Worm (Caenorhabditis elegans) whole organism, L2 larva: ENCODE measurements around the gene tes-1.

Experiments used
- C34F6.9 ChIP-seq: fragments of 150-350 bp; optimal IDR thresholded peaks from 2 replicates; lab custom pipeline; 2014; ENCODE audit warnings: missing biosample characterization, missing genetic modification characterization
- F13H6.1 ChIP-seq: sonication (generic microtip); optimal IDR thresholded peaks from 2 replicates; lab custom pipeline; 2016; ENCODE audit warnings: missing genetic modification characterization, missing compliant biosample characterization
- Y55F3AM.14 ChIP-seq: fragments of 200-800 bp; sonication (Bioruptor generic); optimal IDR thresholded peaks from 2 replicates; lab custom pipeline; 2018; ENCODE audit warnings: mild to moderate bottlenecking, missing genetic modification characterization, missing compliant biosample characterization
- ZK546.5 ChIP-seq: sonication (generic microtip); optimal IDR thresholded peaks from 2 replicates; lab custom pipeline; 2017; ENCODE audit warnings: missing biosample characterization, missing genetic modification characterization
- alr-1 ChIP-seq: fragments of 150-350 bp; optimal IDR thresholded peaks from 2 replicates; lab custom pipeline; 2014; ENCODE audit warnings: missing biosample characterization, missing genetic modification characterization
- aly-2 ChIP-seq: fragments of 150-350 bp; optimal IDR thresholded peaks from 2 replicates; lab custom pipeline; 2014; ENCODE audit warnings: missing biosample characterization, missing genetic modification characterization
- ama-1 ChIP-seq: fragments of 150-350 bp; optimal IDR thresholded peaks from 2 replicates; lab custom pipeline; 2018; ENCODE audit warnings: inconsistent platforms
- blmp-1 ChIP-seq: sonication (generic microtip); optimal IDR thresholded peaks from 2 replicates; lab custom pipeline; 2017; ENCODE audit warnings: missing genetic modification characterization, mild to moderate bottlenecking, missing compliant biosample characterization, antibody characterized with exemption, moderate library complexity; ENCODE audit not compliant: insufficient read depth
- ceh-16 ChIP-seq: fragments of 150-350 bp; optimal IDR thresholded peaks from 2 replicates; lab custom pipeline; 2014; ENCODE audit warnings: missing biosample characterization, missing genetic modification characterization
- crh-2 ChIP-seq: sonication (generic microtip); optimal IDR thresholded peaks from 2 replicates; lab custom pipeline; 2017; ENCODE audit warnings: missing biosample characterization, missing genetic modification characterization
- dmd-4 ChIP-seq: sonication (generic microtip); optimal IDR thresholded peaks from 2 replicates; lab custom pipeline; 2017; ENCODE audit warnings: missing biosample characterization, missing genetic modification characterization
- egl-27 ChIP-seq: sonication (generic microtip); optimal IDR thresholded peaks from 3 replicates; lab custom pipeline; 2017; ENCODE audit warnings: missing biosample characterization, missing genetic modification reagents, missing genetic modification characterization
- fos-1 ChIP-seq: fragments of 150-350 bp; optimal IDR thresholded peaks from 2 replicates; lab custom pipeline; 2014; ENCODE audit warnings: missing biosample characterization, missing genetic modification characterization
- gmeb-1 ChIP-seq: fragments of 150-350 bp; optimal IDR thresholded peaks from 2 replicates; lab custom pipeline; 2014; ENCODE audit warnings: missing biosample characterization, missing genetic modification characterization
- lin-11 ChIP-seq: fragments of 150-350 bp; sonication (generic microtip); optimal IDR thresholded peaks from 2 replicates; lab custom pipeline; 2014; ENCODE audit warnings: missing biosample characterization, missing genetic modification characterization, inconsistent platforms, mixed read lengths
- lin-13 ChIP-seq: fragments of 150-350 bp; optimal IDR thresholded peaks from 2 replicates; lab custom pipeline; 2014; ENCODE audit warnings: missing biosample characterization, missing genetic modification reagents, missing genetic modification characterization
- lsy-2 ChIP-seq, 2 experiments: fragments of 150-350 bp in 1 of 2; sonication (generic microtip) in 1 of 2; optimal IDR thresholded peaks; 2 replicates each; lab custom pipeline; 2014 to 2017; ENCODE audit warnings: missing biosample characterization in 2 of 2, missing genetic modification characterization in 2 of 2
- mab-5 ChIP-seq: fragments of 150-350 bp; optimal IDR thresholded peaks from 2 replicates; lab custom pipeline; 2014; ENCODE audit warnings: missing biosample characterization, missing genetic modification characterization
- mdl-1 ChIP-seq, 2 experiments: fragments of 150-350 bp in 1 of 2; sonication (generic microtip) in 1 of 2; optimal IDR thresholded peaks; 2 replicates each; lab custom pipeline; 2017; ENCODE audit warnings: missing biosample characterization in 2 of 2, missing genetic modification characterization in 2 of 2
- nhr-10 ChIP-seq: sonication (generic microtip); optimal IDR thresholded peaks from 2 replicates; lab custom pipeline; 2017; ENCODE audit warnings: missing biosample characterization, missing genetic modification characterization
- nhr-11 ChIP-seq: fragments of 150-350 bp; optimal IDR thresholded peaks from 2 replicates; lab custom pipeline; 2014; ENCODE audit warnings: missing biosample characterization, missing genetic modification characterization
- nhr-12 ChIP-seq: fragments of 150-350 bp; optimal IDR thresholded peaks from 2 replicates; lab custom pipeline; 2014; ENCODE audit warnings: missing biosample characterization, missing genetic modification characterization
- nhr-129 ChIP-seq: fragments of 150-350 bp; optimal IDR thresholded peaks from 2 replicates; lab custom pipeline; 2014; ENCODE audit warnings: missing biosample characterization, missing genetic modification characterization
- nhr-21 ChIP-seq: fragments of 150-350 bp; optimal IDR thresholded peaks from 2 replicates; lab custom pipeline; 2014; ENCODE audit warnings: missing biosample characterization, missing genetic modification characterization
- nhr-237 ChIP-seq: fragments of 150-350 bp; optimal IDR thresholded peaks from 2 replicates; lab custom pipeline; 2014; ENCODE audit warnings: missing biosample characterization, missing genetic modification characterization
- nhr-25 ChIP-seq: fragments of 150-350 bp; sonication (generic microtip); optimal IDR thresholded peaks from 3 replicates; lab custom pipeline; 2014; ENCODE audit warnings: missing biosample characterization, missing genetic modification characterization
- nhr-6 ChIP-seq: fragments of 150-350 bp; optimal IDR thresholded peaks from 2 replicates; lab custom pipeline; 2014; ENCODE audit warnings: missing biosample characterization, missing genetic modification characterization
- skn-1 ChIP-seq: sonication (generic microtip); optimal IDR thresholded peaks from 2 replicates; lab custom pipeline; 2017; ENCODE audit warnings: missing biosample characterization, missing genetic modification characterization
- sma-3 ChIP-seq: sonication (generic microtip); optimal IDR thresholded peaks from 2 replicates; lab custom pipeline; 2016; ENCODE audit warnings: missing genetic modification reagents, missing genetic modification characterization, missing compliant biosample characterization
- sma-9 ChIP-seq, 2 experiments: fragments of 150-350 bp in 1 of 2; sonication (generic microtip) in 1 of 2; optimal IDR thresholded peaks; 2 replicates each; lab custom pipeline; 2014 to 2016; ENCODE audit warnings: missing genetic modification characterization in 2 of 2, mild to moderate bottlenecking in 1 of 2, missing biosample characterization in 1 of 2, missing compliant biosample characterization in 1 of 2, missing genetic modification reagents in 1 of 2, moderate library complexity in 1 of 2
- snpc-4 ChIP-seq: fragments of 150-350 bp; optimal IDR thresholded peaks from 2 replicates; lab custom pipeline; 2014; ENCODE audit warnings: missing biosample characterization, missing genetic modification characterization
- unc-55 ChIP-seq: fragments of 150-350 bp; sonication (generic microtip); optimal IDR thresholded peaks from 3 replicates; lab custom pipeline; 2014; ENCODE audit warnings: missing biosample characterization, missing genetic modification reagents, missing genetic modification characterization
- unc-62 ChIP-seq: fragments of 150-350 bp; optimal IDR thresholded peaks from 2 replicates; lab custom pipeline; 2014; ENCODE audit warnings: missing biosample characterization, missing genetic modification reagents, missing genetic modification characterization
- zag-1 ChIP-seq: fragments of 150-350 bp; optimal IDR thresholded peaks from 2 replicates; lab custom pipeline; 2014; ENCODE audit warnings: missing biosample characterization, missing genetic modification characterization
- ztf-1 ChIP-seq: fragments of 200-800 bp; sonication (Bioruptor generic); conservative IDR thresholded peaks from 2 replicates; pipeline ENCODE4 v1.3.6; 2022; ENCODE audit warnings: missing genetic modification characterization, missing compliant biosample characterization
- ztf-4 ChIP-seq: fragments of 150-350 bp; optimal IDR thresholded peaks from 2 replicates; lab custom pipeline; 2014; ENCODE audit warnings: missing biosample characterization, missing genetic modification characterization

tes-1 gene

ce11 chrIV:7486201-7486947 lies 35.1 kb upstream of the tes-1 start, which contains the start of the genes his-61 and his-62:
his-61 (minus strand) TSS chrIV:7486217.
his-62 (plus strand) TSS chrIV:7486545.
- TF ChIP-seq snpc-4 (tag; lab: Kevin White, UChicago) (no peak), sma-3 (GFP tag; lab: Kevin White, UChicago) (peak; percentile 52), blmp-1 (tag; lab: Kevin White, UChicago) (no peak), nhr-6 (no peak), F13H6.1 (tag; lab: Kevin White, UChicago) (peak; percentile 73), egl-27 (tag; lab: Kevin White, UChicago) (no peak), nhr-237 (tag; lab: Kevin White, UChicago) (no peak), unc-62 (no peak), nhr-129 (tag; lab: Kevin White, UChicago) (peak; percentile 24), aly-2 (tag; lab: Kevin White, UChicago) (no peak), nhr-21 (tag; lab: Kevin White, UChicago) (no peak), dmd-4 (tag; lab: Kevin White, UChicago) (no peak), unc-55 (GFP tag; lab: Kevin White, UChicago) (peak; percentile 49), zag-1 (tag; lab: Kevin White, UChicago) (peak; percentile 61), lin-13 (GFP tag; lab: Kevin White, UChicago) (peak; percentile 74), ama-1 (lab: Kevin White, UChicago) (no peak), ceh-16 (tag; lab: Kevin White, UChicago) (peak; percentile 51), crh-2 (tag; lab: Kevin White, UChicago) (peak; percentile 81), ztf-4 (tag; lab: Kevin White, UChicago) (no peak), fos-1 (peak; percentile 52), ztf-1 (GFP tag; lab: Robert Waterston, UW) (no peak), sma-9 (GFP tag; optimal IDR thresholded peaks at IDR 0.05; lab: Kevin White, UChicago) (peak; percentile 89), sma-9 (tag; optimal IDR thresholded peaks at IDR 0.05; lab: Kevin White, UChicago) (no peak), mdl-1 (tag; optimal IDR thresholded peaks at IDR 0.05; lab: Kevin White, UChicago) (no peak), nhr-10 (tag; lab: Kevin White, UChicago) (no peak), mab-5 (tag; lab: Kevin White, UChicago) (peak; percentile 71), lin-11 (tag; lab: Kevin White, UChicago) (no peak), Y55F3AM.14 (GFP tag; lab: Kevin White, UChicago) (no peak), C34F6.9 (tag; lab: Kevin White, UChicago) (peak; percentile 56), nhr-11 (no peak), nhr-25 (peak; percentile 80), gmeb-1 (tag; lab: Kevin White, UChicago) (no peak), nhr-12 (no peak), ZK546.5 (tag; lab: Kevin White, UChicago) (no peak), lsy-2 (tag; optimal IDR thresholded peaks at IDR 0.05; lab: Kevin White, UChicago) (peak; percentile 2 to 65)
- TF ChIP-seq, all 48 proteins: peak for 14

DNA sequence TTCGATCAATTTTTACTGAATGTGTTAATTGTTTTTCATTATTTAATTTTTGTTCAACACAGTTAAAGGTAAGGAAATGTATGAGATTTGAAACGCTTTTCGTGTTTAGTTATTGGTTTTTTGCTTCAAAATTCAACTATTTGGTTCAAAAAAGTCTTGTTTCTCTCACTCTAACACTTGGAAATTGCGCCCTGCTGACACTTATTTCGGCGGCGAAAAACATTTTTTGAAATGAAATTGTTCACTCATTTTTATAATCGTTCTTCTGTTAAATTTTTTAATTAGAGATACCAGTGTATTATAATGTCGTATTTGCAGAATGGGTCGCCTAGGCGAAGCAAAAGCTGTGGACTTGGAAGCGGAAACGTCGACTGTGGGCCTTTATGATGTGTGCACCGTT lies 26.9 kb upstream of the tes-1 start, which contains the start of gene rod-1:
Gene rod-1 (plus strand): TSS at position 319 of the 400 bp plus-strand sequence.
- TF ChIP-seq unc-55 (GFP tag; lab: Kevin White, UChicago) (peak; percentile 46), alr-1 (tag; lab: Kevin White, UChicago) (no peak)

ce11 chrIV:7477697-7478096 lies 26.5 kb upstream of the tes-1 start:
- TF ChIP-seq ztf-4 (tag; lab: Kevin White, UChicago) (no peak), skn-1 (tag; lab: Kevin White, UChicago) (no peak), mdl-1 (tag; optimal IDR thresholded peaks at IDR 0.05; lab: Kevin White, UChicago) (no peak), nhr-129 (tag; lab: Kevin White, UChicago) (no peak), mab-5 (tag; lab: Kevin White, UChicago) (no peak), sma-3 (GFP tag; lab: Kevin White, UChicago) (no peak)
